Worm (Caenorhabditis elegans) whole organism, L2 larva: ENCODE results near the gene fbxb-88.

Source experiments
- fos-1 ChIP-seq: fragments of 150-350 bp; optimal IDR thresholded peaks from 2 replicates; lab custom pipeline; 2014; ENCODE audit warnings: missing biosample characterization, missing genetic modification characterization
- mab-5 ChIP-seq: fragments of 150-350 bp; optimal IDR thresholded peaks from 2 replicates; lab custom pipeline; 2014; ENCODE audit warnings: missing biosample characterization, missing genetic modification characterization
- nhr-11 ChIP-seq: fragments of 150-350 bp; optimal IDR thresholded peaks from 2 replicates; lab custom pipeline; 2014; ENCODE audit warnings: missing biosample characterization, missing genetic modification characterization
- unc-62 ChIP-seq: fragments of 150-350 bp; optimal IDR thresholded peaks from 2 replicates; lab custom pipeline; 2014; ENCODE audit warnings: missing biosample characterization, missing genetic modification reagents, missing genetic modification characterization

- TF ChIP-seq fos-1 (tag; lab: Kevin White, UChicago) = no peak
- no peak for TF ChIP-seq nhr-11 (tag; lab: Kevin White, UChicago)
- TF ChIP-seq unc-62 (GFP tag; lab: Kevin White, UChicago) = no peak
- TF ChIP-seq mab-5 (tag; lab: Kevin White, UChicago) = no peak
These were observed 44.1 kb upstream of the fbxb-88 start for ce11 chrII:4871834-4872233.
